Fruit fly (Drosophila melanogaster): ENCODE results near the gene smo.

The smo gene

DNA sequence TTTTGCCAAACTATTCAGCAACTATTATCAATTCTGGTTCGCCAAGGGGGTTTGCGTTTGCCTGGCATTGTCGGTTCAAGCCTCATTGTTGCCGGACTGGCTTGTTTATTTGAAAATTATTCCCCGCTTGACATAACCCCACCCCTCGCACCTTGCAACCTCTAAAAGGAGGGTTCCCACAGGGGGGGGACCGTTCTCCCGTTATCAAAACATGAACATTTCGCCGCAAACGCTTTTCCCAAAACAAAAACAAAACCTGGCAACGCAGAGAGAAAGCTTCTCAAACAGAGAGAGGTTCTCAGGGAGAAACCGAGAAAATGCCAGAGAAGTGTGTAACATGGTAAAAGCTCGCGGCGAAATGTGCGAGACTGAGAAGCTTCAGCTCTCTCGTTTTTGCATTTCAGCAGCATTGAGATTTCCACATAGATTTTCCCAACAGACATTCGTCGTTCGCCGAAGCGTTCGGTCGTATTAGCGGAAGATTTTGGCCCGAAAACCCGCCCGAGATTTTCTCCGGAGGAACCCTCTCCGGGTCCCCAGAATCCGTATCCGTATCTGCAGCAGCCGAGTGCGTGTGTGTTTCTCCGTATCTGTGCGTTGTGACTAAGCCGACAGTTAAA lies 32.5 kb downstream of the smo start:
- peak; percentile 26 for TF ChIP-seq ovo (GFP tag; optimal IDR thresholded peaks at IDR 0.05)
- peak; percentile 50 for TF ChIP-seq cic (GFP tag; optimal IDR thresholded peaks at IDR 0.05)
- TF ChIP-seq cnc (optimal IDR thresholded peaks at IDR 0.05): no peak
- peak; percentile 20 for TF ChIP-seq tj (GFP tag; optimal IDR thresholded peaks at IDR 0.05)
- no peak for TF ChIP-seq CG1620 (GFP tag; optimal IDR thresholded peaks at IDR 0.05)
- TF ChIP-seq CG12768 (GFP tag; optimal IDR thresholded peaks at IDR 0.05): peak; percentile 70
- peak; percentile 47 for TF ChIP-seq kay (GFP tag; ENCODE audit: borderline replicate concordance)
- TF ChIP-seq toe (GFP tag; optimal IDR thresholded peaks at IDR 0.05): no peak
- no peak for TF ChIP-seq CG33017 (tag; optimal IDR thresholded peaks at IDR 0.05)
- peak; percentile 17 for TF ChIP-seq pad (GFP tag; optimal IDR thresholded peaks at IDR 0.05)

DNA sequence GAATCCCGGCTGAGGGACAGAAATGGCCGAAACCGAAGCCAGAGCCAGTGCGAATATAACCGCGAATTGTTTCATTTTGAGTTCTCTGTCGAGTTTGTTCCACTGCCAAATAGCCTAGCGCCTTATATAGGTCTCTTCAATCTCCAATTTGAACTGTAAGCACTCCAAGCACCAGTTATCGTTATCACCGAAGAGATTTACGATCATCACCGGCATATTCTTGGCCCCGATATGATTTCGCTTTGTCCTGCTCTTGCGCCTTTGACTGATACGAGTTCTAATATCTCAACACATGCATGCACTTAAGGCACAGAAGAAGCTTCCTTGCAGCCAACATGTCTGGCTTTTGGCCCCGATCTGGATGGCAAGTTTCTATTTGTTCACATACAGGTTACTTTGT lies 41.8 kb downstream of the smo start, which contains the start of gene CG11912:
Gene CG11912 (minus strand): TSS at position 101 of the 400 bp plus-strand sequence.
- TF ChIP-seq CG5204 (GFP tag; optimal IDR thresholded peaks at IDR 0.05) (no peak), CG12768 (GFP tag; optimal IDR thresholded peaks at IDR 0.05) (no peak), Hr96 (GFP tag; optimal IDR thresholded peaks at IDR 0.05) (no peak), Mnt (GFP tag; optimal IDR thresholded peaks at IDR 0.05) (no peak), CG14711 (tag; optimal IDR thresholded peaks at IDR 0.05) (no peak), tj (GFP tag; optimal IDR thresholded peaks at IDR 0.05) (no peak), Crg-1 (GFP tag; optimal IDR thresholded peaks at IDR 0.05) (no peak), cic (GFP tag; optimal IDR thresholded peaks at IDR 0.05) (no peak), pad (GFP tag; optimal IDR thresholded peaks at IDR 0.05) (no peak), CG11617 (GFP tag; optimal IDR thresholded peaks at IDR 0.05) (no peak), Clk (GFP tag; optimal IDR thresholded peaks at IDR 0.05) (no peak), CG1620 (GFP tag; optimal IDR thresholded peaks at IDR 0.05) (no peak), ovo (GFP tag; optimal IDR thresholded peaks at IDR 0.05) (no peak), CG7045 (GFP tag; optimal IDR thresholded peaks at IDR 0.05) (no peak), bab1 (GFP tag; optimal IDR thresholded peaks at IDR 0.05) (no peak), toe (GFP tag; optimal IDR thresholded peaks at IDR 0.05) (no peak), CG33017 (tag; optimal IDR thresholded peaks at IDR 0.05) (no peak), cnc (optimal IDR thresholded peaks at IDR 0.05) (no peak)

DNA sequence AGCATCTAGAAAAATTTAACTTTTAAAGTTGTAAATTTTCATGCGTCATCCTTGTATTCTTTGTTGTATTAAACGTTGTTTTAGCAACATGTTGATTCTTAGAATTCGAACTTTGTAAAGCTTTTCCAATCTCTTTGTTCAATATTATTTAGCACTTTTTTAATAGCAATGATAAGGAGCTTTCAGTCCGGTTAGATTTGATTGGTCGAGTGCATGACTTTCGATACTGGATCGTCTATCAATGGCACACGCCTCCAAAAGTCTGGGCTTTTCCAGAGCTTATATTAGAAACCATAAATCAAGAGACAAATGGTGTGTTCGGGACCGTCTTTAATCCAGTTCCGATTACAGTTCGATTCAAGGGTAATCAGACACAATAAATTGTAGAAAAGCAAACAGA lies 42.4 kb downstream of the smo start:
- TF ChIP-seq cic (GFP tag; optimal IDR thresholded peaks at IDR 0.05) (peak; percentile 8), kay (GFP tag; ENCODE audit: borderline replicate concordance) (peak; percentile 35), Crg-1 (GFP tag; optimal IDR thresholded peaks at IDR 0.05) (no peak), cnc (optimal IDR thresholded peaks at IDR 0.05) (no peak), CG7101 (tag; optimal IDR thresholded peaks at IDR 0.05) (no peak), CG1620 (GFP tag; optimal IDR thresholded peaks at IDR 0.05) (no peak)

DNA sequence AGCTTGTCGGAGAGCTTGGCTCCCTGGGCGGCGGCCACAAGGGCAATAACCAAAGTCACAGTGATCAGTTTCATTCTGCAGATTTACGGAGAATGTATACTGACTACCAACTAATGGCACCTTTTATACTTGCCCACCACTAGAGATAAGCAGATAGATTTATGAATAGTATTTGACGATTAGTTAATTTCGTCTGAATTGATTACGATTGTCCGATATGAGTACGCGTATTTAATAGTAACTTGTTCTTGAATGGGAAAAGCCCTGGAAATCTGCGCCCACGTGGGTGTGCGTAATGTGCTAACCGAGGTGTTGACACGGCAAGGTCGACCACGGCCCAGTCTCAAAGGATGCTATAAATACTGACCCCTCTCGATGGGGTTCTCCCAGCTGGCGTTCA lies 43.8 kb downstream of the smo start, which contains the start of gene CG11911:
Gene CG11911 (minus strand): TSS at position 101 of the 400 bp plus-strand sequence.
- no peak for TF ChIP-seq CG14711 (tag; optimal IDR thresholded peaks at IDR 0.05)
- TF ChIP-seq cic (GFP tag; optimal IDR thresholded peaks at IDR 0.05): no peak
- no peak for TF ChIP-seq CG5204 (GFP tag; optimal IDR thresholded peaks at IDR 0.05)
- TF ChIP-seq Clk (GFP tag; optimal IDR thresholded peaks at IDR 0.05): no peak
- no peak for TF ChIP-seq CG7045 (GFP tag; optimal IDR thresholded peaks at IDR 0.05)
- no peak for TF ChIP-seq kay (GFP tag; ENCODE audit: borderline replicate concordance)
- TF ChIP-seq CG1620 (GFP tag; optimal IDR thresholded peaks at IDR 0.05): no peak
- no peak for TF ChIP-seq Mnt (GFP tag; optimal IDR thresholded peaks at IDR 0.05)
- no peak for TF ChIP-seq CG12768 (GFP tag; optimal IDR thresholded peaks at IDR 0.05)
- TF ChIP-seq Hr96 (GFP tag; optimal IDR thresholded peaks at IDR 0.05): no peak
- TF ChIP-seq cnc (optimal IDR thresholded peaks at IDR 0.05): no peak
- no peak for TF ChIP-seq Crg-1 (GFP tag; optimal IDR thresholded peaks at IDR 0.05)
- no peak for TF ChIP-seq ovo (GFP tag; optimal IDR thresholded peaks at IDR 0.05)

DNA sequence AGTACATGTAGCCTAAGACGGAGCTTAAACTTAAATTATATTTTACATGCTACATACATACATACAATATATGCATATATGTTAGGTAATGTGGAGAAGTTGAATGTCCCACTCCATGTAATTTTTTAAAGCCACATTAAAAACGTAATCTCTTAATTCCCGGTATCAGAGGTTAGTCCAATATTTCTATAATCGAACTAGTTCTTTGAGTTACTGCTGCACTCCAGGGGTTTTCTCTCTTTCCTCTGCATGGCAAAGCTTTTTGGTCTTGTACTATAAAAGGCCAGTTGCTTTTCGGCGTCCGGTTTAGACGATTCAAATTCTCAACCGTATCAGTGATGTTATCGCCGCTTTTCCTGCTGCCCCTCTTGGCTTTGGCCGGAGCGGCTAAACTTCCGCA lies 44.4 kb downstream of the smo start, which contains the start of gene CG33127:
Gene CG33127 (plus strand): TSS at position 309 of the 400 bp plus-strand sequence.
- TF ChIP-seq Hr96 (GFP tag; optimal IDR thresholded peaks at IDR 0.05): no peak
- no peak for TF ChIP-seq CG12768 (GFP tag; optimal IDR thresholded peaks at IDR 0.05)
- TF ChIP-seq cic (GFP tag; optimal IDR thresholded peaks at IDR 0.05): no peak
- no peak for TF ChIP-seq CG14711 (tag; optimal IDR thresholded peaks at IDR 0.05)
- no peak for TF ChIP-seq kay (GFP tag; ENCODE audit: borderline replicate concordance)
- TF ChIP-seq cnc (optimal IDR thresholded peaks at IDR 0.05): no peak

DNA sequence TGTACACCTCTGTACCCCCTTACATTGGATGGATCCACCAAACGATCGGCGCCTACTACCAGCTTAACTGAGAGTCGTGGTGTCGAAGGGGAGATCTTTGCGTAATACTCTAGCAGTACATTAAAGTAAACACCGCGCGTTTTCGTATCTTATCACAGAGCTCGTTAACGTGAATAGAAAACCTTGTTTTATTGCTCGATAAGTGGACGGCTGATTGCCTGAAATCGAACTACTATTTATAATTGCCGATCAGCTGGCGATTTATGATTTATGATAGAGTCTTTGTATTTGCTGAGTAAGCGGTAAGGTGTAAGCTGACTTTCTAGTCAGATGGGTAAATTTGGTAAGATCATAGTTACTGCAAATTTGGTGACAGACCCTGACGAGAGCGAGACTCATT lies 45.5 kb downstream of the smo start:
- TF ChIP-seq pad (GFP tag; optimal IDR thresholded peaks at IDR 0.05) (no peak), cic (GFP tag; optimal IDR thresholded peaks at IDR 0.05) (peak; percentile 84), Clk (GFP tag; optimal IDR thresholded peaks at IDR 0.05) (no peak), CG14711 (tag; optimal IDR thresholded peaks at IDR 0.05) (no peak), CG7101 (tag; optimal IDR thresholded peaks at IDR 0.05) (peak; percentile 5), bab1 (GFP tag; optimal IDR thresholded peaks at IDR 0.05) (no peak), ovo (GFP tag; optimal IDR thresholded peaks at IDR 0.05) (peak; percentile 25), CG33017 (tag; optimal IDR thresholded peaks at IDR 0.05) (no peak), tj (GFP tag; optimal IDR thresholded peaks at IDR 0.05) (no peak), toe (GFP tag; optimal IDR thresholded peaks at IDR 0.05) (no peak), Mnt (GFP tag; optimal IDR thresholded peaks at IDR 0.05) (no peak), CG7045 (GFP tag; optimal IDR thresholded peaks at IDR 0.05) (no peak), CG5204 (GFP tag; optimal IDR thresholded peaks at IDR 0.05) (no peak), Hr96 (GFP tag; optimal IDR thresholded peaks at IDR 0.05) (no peak)

DNA sequence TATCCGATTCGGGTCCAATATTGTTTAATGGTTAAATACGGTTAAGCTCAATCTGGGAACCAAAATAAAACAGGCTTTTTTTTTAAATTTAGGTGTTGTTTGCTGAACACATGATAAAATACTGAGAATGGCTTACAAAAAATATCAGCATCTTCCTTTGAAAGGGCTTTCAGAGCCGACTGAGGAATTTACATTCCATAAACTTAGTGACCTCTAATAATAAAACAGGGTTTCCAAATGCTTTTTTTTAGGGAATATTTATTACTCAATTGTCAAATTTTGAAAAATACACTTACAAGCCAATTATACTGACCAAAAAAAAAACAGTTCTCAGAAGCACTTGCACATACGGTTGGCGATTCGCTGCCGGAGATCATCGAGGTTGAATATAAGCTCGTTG lies 52.3 kb downstream of the smo start, which contains the start of gene CG43755:
Gene CG43755 (minus strand): TSS at position 101 of the 400 bp plus-strand sequence.
- TF ChIP-seq CG5204 (GFP tag; optimal IDR thresholded peaks at IDR 0.05) (no peak), CG14711 (tag; optimal IDR thresholded peaks at IDR 0.05) (no peak), tj (GFP tag; optimal IDR thresholded peaks at IDR 0.05) (no peak), CG12768 (GFP tag; optimal IDR thresholded peaks at IDR 0.05) (no peak), ovo (GFP tag; optimal IDR thresholded peaks at IDR 0.05) (no peak), CG11617 (GFP tag; optimal IDR thresholded peaks at IDR 0.05) (no peak), bab1 (GFP tag; optimal IDR thresholded peaks at IDR 0.05) (no peak)
